Worm (Caenorhabditis elegans): Measurements from ENCODE around the gene R07B7.8.
A peak's percentile ranks its signal among the peaks of the same experiment; 100 is the strongest.

The R07B7.8 gene

ce11 chrV:12039755-12040154 is 44.4 kb downstream of the R07B7.8 start (continued):
- TF ChIP-seq fkh-10 (GFP tag; optimal IDR thresholded peaks at IDR 0.05) (no peak), egl-27 (tag; optimal IDR thresholded peaks at IDR 0.05) (no peak), dve-1 (tag; optimal IDR thresholded peaks at IDR 0.05; ENCODE audit: insufficient read depth) (no peak), F26F4.8 (GFP tag; conservative IDR thresholded peaks at IDR 0.05) (no peak), zip-11 (GFP tag; IDR thresholded peaks at IDR 0.05) (no peak), mdt-29 (GFP tag; IDR thresholded peaks at IDR 0.05) (no peak), set-16 (GFP tag; IDR thresholded peaks at IDR 0.05) (no peak; the same call in 1 of the 2 replicates), lin-15B (tag; optimal IDR thresholded peaks at IDR 0.05) (no peak), zag-1 (tag; optimal IDR thresholded peaks at IDR 0.05) (no peak), spr-3 (GFP tag; optimal IDR thresholded peaks at IDR 0.05) (no peak), ztf-7 (tag; optimal IDR thresholded peaks at IDR 0.05) (no peak)

- no peak for TF ChIP-seq cey-2 (tag; optimal IDR thresholded peaks at IDR 0.05; ENCODE audit: borderline replicate concordance, insufficient read depth)
- TF ChIP-seq aly-2 (tag; optimal IDR thresholded peaks at IDR 0.05), result no peak
- TF ChIP-seq hif-1 (tag; optimal IDR thresholded peaks at IDR 0.05), result peak in 1 of 2 experiments; percentile 14
- TF ChIP-seq lsy-2 (tag; optimal IDR thresholded peaks at IDR 0.05), result peak in 1 of 2 experiments; percentile 12
- peak; percentile 28; the same call in 1 of the 2 replicates for TF ChIP-seq lin-38 (GFP tag; IDR thresholded peaks at IDR 0.05)
- peak; percentile 52 for TF ChIP-seq mep-1 (tag; optimal IDR thresholded peaks at IDR 0.05)
- peak; percentile 34 for TF ChIP-seq rbr-2 (tag; optimal IDR thresholded peaks at IDR 0.05)
- no peak for TF ChIP-seq lim-7 (GFP tag; IDR thresholded peaks at IDR 0.05)
- peak; percentile 9 for TF ChIP-seq F37D6.2 (tag; optimal IDR thresholded peaks at IDR 0.05)
- peak; percentile 51 for TF ChIP-seq mes-2 (tag; optimal IDR thresholded peaks at IDR 0.05; ENCODE audit: poor library complexity, severe bottlenecking)
- peak; percentile 31 for TF ChIP-seq hlh-30 (tag; optimal IDR thresholded peaks at IDR 0.05; ENCODE audit: insufficient read depth)
- 0 out of 2 replicates have a peak, but pooled peaks have one; percentile 15 for TF ChIP-seq ctbp-1 (GFP tag; IDR thresholded peaks at IDR 0.05)
- 0 out of 2 replicates have a peak, but pooled peaks have one; percentile 2 for TF ChIP-seq ceh-44 (GFP tag; IDR thresholded peaks at IDR 0.05)
- TF ChIP-seq duxl-1 (tag; optimal IDR thresholded peaks at IDR 0.05; ENCODE audit: poor library complexity), result no peak
- TF ChIP-seq ama-1 (optimal IDR thresholded peaks at IDR 0.05), result peak; percentile 45
- peak; percentile 50; the same call in 1 of the 2 replicates for TF ChIP-seq egl-43 (GFP tag; IDR thresholded peaks at IDR 0.05)
- no peak for TF ChIP-seq pha-4 (GFP tag; IDR thresholded peaks at IDR 0.05)
- no peak for TF ChIP-seq pha-4 (tag; optimal IDR thresholded peaks at IDR 0.05)
- TF ChIP-seq gei-8 (GFP tag; optimal IDR thresholded peaks at IDR 0.05), result no peak
- TF ChIP-seq nhr-6 (tag; optimal IDR thresholded peaks at IDR 0.05), result peak; percentile 25
- peak; percentile 30 for TF ChIP-seq lin-13 (GFP tag; optimal IDR thresholded peaks at IDR 0.05)
- TF ChIP-seq set-16 (GFP tag; IDR thresholded peaks at IDR 0.05), result peak; percentile 88
- TF ChIP-seq spr-1 (tag; optimal IDR thresholded peaks at IDR 0.05), result peak; percentile 18
- TF ChIP-seq hmg-1.1 (GFP tag; IDR thresholded peaks at IDR 0.05), result peak; percentile 63
Observed at ce11 chrV:12038783-12039182, 45.3 kb downstream of the R07B7.8 start.

- TF ChIP-seq ztf-11 (tag; optimal IDR thresholded peaks at IDR 0.05), result no peak
- peak; percentile 63 for TF ChIP-seq aha-1 (tag)
- TF ChIP-seq lsy-2 (tag; optimal IDR thresholded peaks at IDR 0.05), result peak in 1 of 2 experiments; percentile 20
- TF ChIP-seq mes-2 (tag; optimal IDR thresholded peaks at IDR 0.05; ENCODE audit: poor library complexity, severe bottlenecking), result peak; percentile 33
Observed at ce11 chrV:12038317-12038716, 45.8 kb downstream of the R07B7.8 start.

ce11 chrV:12037889-12038288 is 46.2 kb downstream of the R07B7.8 start:
- TF ChIP-seq unc-62 (GFP tag; optimal IDR thresholded peaks at IDR 0.05 in 1 of 2) (peak in 1 of 2 experiments; percentile 64), unc-62 (tag; optimal IDR thresholded peaks at IDR 0.05) (no peak), skn-1 (tag; optimal IDR thresholded peaks at IDR 0.05) (no peak)
